Worm (Caenorhabditis elegans) whole organism, L4 larva: ENCODE measurements around the gene Y66A7A.4.

ENCODE experiments used
- F10B5.3 ChIP-seq: sonication (generic microtip); optimal IDR thresholded peaks from 2 replicates; lab custom pipeline; 2016; ENCODE audit warnings: mild to moderate bottlenecking, missing genetic modification characterization, missing compliant biosample characterization
- F26F4.8 ChIP-seq: fragments of 200-800 bp; sonication (Bioruptor generic); conservative IDR thresholded peaks from 2 replicates; pipeline ENCODE4 v1.3.6; 2022; ENCODE audit warnings: missing genetic modification characterization, missing compliant biosample characterization
- F49E8.2 ChIP-seq: sonication (generic microtip); optimal IDR thresholded peaks from 2 replicates; lab custom pipeline; 2016; ENCODE audit warnings: missing compliant biosample characterization, mild to moderate bottlenecking, missing genetic modification characterization, borderline replicate concordance
- T26A8.4 ChIP-seq: fragments of 200-800 bp; sonication (Bioruptor generic); IDR thresholded peaks from 2 replicates; pipeline ENCODE4 v1.3.6; 2022; ENCODE audit warnings: missing genetic modification characterization, missing compliant biosample characterization
- Y5F2A.4 ChIP-seq: fragments of 200-800 bp; sonication (Bioruptor generic); optimal IDR thresholded peaks from 2 replicates; lab custom pipeline; 2018; ENCODE audit warnings: mild to moderate bottlenecking, missing genetic modification characterization, missing compliant biosample characterization
- Y75B8A.6 ChIP-seq: fragments of 200-800 bp; sonication (Bioruptor generic); IDR thresholded peaks from 2 replicates; pipeline ENCODE4 v1.3.6; 2022; ENCODE audit warnings: missing genetic modification reagents, missing genetic modification characterization, missing compliant biosample characterization
- ZK546.5 ChIP-seq, 2 experiments: sonication (generic microtip); optimal IDR thresholded peaks; 2 replicates each; lab custom pipeline; 2017; ENCODE audit warnings: missing biosample characterization in 2 of 2, missing genetic modification characterization in 2 of 2
- arid-1 ChIP-seq: fragments of 200-800 bp; sonication (Bioruptor generic); conservative IDR thresholded peaks from 2 replicates; pipeline ENCODE4 v1.3.6; 2022; ENCODE audit warnings: missing genetic modification reagents, missing genetic modification characterization, missing compliant biosample characterization
- ces-1 ChIP-seq: fragments of 150-350 bp; sonication (generic microtip); optimal IDR thresholded peaks from 4 replicates; lab custom pipeline; 2014; ENCODE audit warnings: missing biosample characterization, missing genetic modification reagents, missing genetic modification characterization
- cey-2 ChIP-seq: sonication (generic microtip); optimal IDR thresholded peaks from 3 replicates; lab custom pipeline; 2017; ENCODE audit warnings: missing genetic modification characterization, mild to moderate bottlenecking, missing compliant biosample characterization, antibody characterized with exemption, borderline replicate concordance; ENCODE audit not compliant: insufficient read depth
- dpl-1 ChIP-seq: fragments of 150-350 bp; optimal IDR thresholded peaks from 2 replicates; lab custom pipeline; 2014; ENCODE audit warnings: missing biosample characterization, missing genetic modification reagents, missing genetic modification characterization
- egl-43 ChIP-seq: fragments of 200-800 bp; sonication (Bioruptor generic); IDR thresholded peaks from 2 replicates; pipeline ENCODE4 v1.3.6; 2022; ENCODE audit warnings: missing genetic modification reagents, missing genetic modification characterization, missing compliant biosample characterization
- fos-1 ChIP-seq: fragments of 150-350 bp; optimal IDR thresholded peaks from 2 replicates; lab custom pipeline; 2014; ENCODE audit warnings: missing biosample characterization, missing genetic modification characterization
- hlh-11 ChIP-seq: fragments of 200-800 bp; sonication (Bioruptor generic); optimal IDR thresholded peaks from 2 replicates; lab custom pipeline; 2018; ENCODE audit warnings: mild to moderate bottlenecking, missing genetic modification characterization, missing compliant biosample characterization
- jun-1 ChIP-seq: fragments of 150-350 bp; optimal IDR thresholded peaks from 2 replicates; lab custom pipeline; 2014; ENCODE audit warnings: missing biosample characterization, missing genetic modification reagents, missing genetic modification characterization
- lin-13 ChIP-seq: fragments of 150-350 bp; optimal IDR thresholded peaks from 2 replicates; lab custom pipeline; 2014; ENCODE audit warnings: missing biosample characterization, missing genetic modification reagents, missing genetic modification characterization
- lin-38 ChIP-seq: fragments of 200-800 bp; sonication (Bioruptor generic); IDR thresholded peaks from 2 replicates; pipeline ENCODE4 v1.3.6; 2022; ENCODE audit warnings: missing genetic modification reagents, missing genetic modification characterization, missing compliant biosample characterization
- madf-9 ChIP-seq: fragments of 200-800 bp; sonication (Bioruptor generic); conservative IDR thresholded peaks from 2 replicates; pipeline ENCODE4 v1.3.6; 2022; ENCODE audit warnings: missing genetic modification reagents, missing genetic modification characterization, missing compliant biosample characterization
- mdt-29 ChIP-seq: fragments of 200-800 bp; sonication (Bioruptor generic); IDR thresholded peaks from 2 replicates; pipeline ENCODE4 v1.3.6; 2022; ENCODE audit warnings: missing genetic modification reagents, missing genetic modification characterization, missing compliant biosample characterization
- mep-1 ChIP-seq: fragments of 150-350 bp; sonication (generic microtip); optimal IDR thresholded peaks from 3 replicates; lab custom pipeline; 2014; ENCODE audit warnings: missing biosample characterization, missing genetic modification characterization
- mes-2 ChIP-seq: sonication (generic microtip); optimal IDR thresholded peaks from 2 replicates; lab custom pipeline; 2016; ENCODE audit warnings: missing genotype, mild to moderate bottlenecking, missing genetic modification characterization, missing compliant biosample characterization; ENCODE audit not compliant: poor library complexity, severe bottlenecking
- nhr-102 ChIP-seq: sonication (generic microtip); optimal IDR thresholded peaks from 2 replicates; lab custom pipeline; 2016; ENCODE audit warnings: mild to moderate bottlenecking, missing genetic modification characterization, moderate library complexity, missing compliant biosample characterization
- nhr-111 ChIP-seq: fragments of 200-800 bp; sonication (Bioruptor generic); optimal IDR thresholded peaks from 2 replicates; lab custom pipeline; 2018; ENCODE audit warnings: mild to moderate bottlenecking, missing genetic modification characterization, missing compliant biosample characterization
- nhr-41 ChIP-seq: fragments of 200-800 bp; sonication (Bioruptor generic); IDR thresholded peaks from 2 replicates; pipeline ENCODE4 v1.3.6; 2022; ENCODE audit warnings: missing genetic modification reagents, missing genetic modification characterization, missing compliant biosample characterization
- pha-4 ChIP-seq, 2 experiments: fragments of 150-350 bp in 1 of 2; fragments of 200-800 bp in 1 of 2; sonication (Bioruptor generic) in 1 of 2; IDR thresholded peaks in 1 of 2; optimal IDR thresholded peaks in 1 of 2; 2 replicates each; pipeline versions ENCODE4 v1.3.6 to Lab custom; 2014 to 2022; ENCODE audit warnings: missing genetic modification characterization in 2 of 2, missing genetic modification reagents in 2 of 2, missing biosample characterization in 1 of 2, missing compliant biosample characterization in 1 of 2
- snpc-1.2 ChIP-seq: fragments of 200-800 bp; sonication (Bioruptor generic); IDR thresholded peaks from 2 replicates; pipeline ENCODE4 v1.3.6; 2022; ENCODE audit warnings: missing genetic modification reagents, missing genetic modification characterization, missing compliant biosample characterization
- snpc-4 ChIP-seq: fragments of 150-350 bp; optimal IDR thresholded peaks from 2 replicates; lab custom pipeline; 2014; ENCODE audit warnings: missing biosample characterization, missing genetic modification characterization
- tag-97 ChIP-seq: fragments of 200-800 bp; sonication (Bioruptor generic); IDR thresholded peaks from 2 replicates; pipeline ENCODE4 v1.3.6; 2022; ENCODE audit warnings: missing genetic modification characterization, missing compliant biosample characterization
- unc-130 ChIP-seq: sonication (generic microtip); optimal IDR thresholded peaks from 2 replicates; lab custom pipeline; 2016; ENCODE audit warnings: missing genetic modification reagents, missing genetic modification characterization, missing compliant biosample characterization
- unc-39 ChIP-seq: sonication (generic microtip); optimal IDR thresholded peaks from 2 replicates; lab custom pipeline; 2017; ENCODE audit warnings: missing biosample characterization, missing genetic modification characterization
- zfp-3 ChIP-seq: fragments of 200-800 bp; sonication (Bioruptor generic); conservative IDR thresholded peaks from 2 replicates; pipeline ENCODE4 v1.3.6; 2022; ENCODE audit warnings: missing genetic modification reagents, missing genetic modification characterization, missing compliant biosample characterization
- ztf-11 ChIP-seq: fragments of 150-350 bp; optimal IDR thresholded peaks from 2 replicates; lab custom pipeline; 2014; ENCODE audit warnings: missing biosample characterization, missing genetic modification characterization

Gene Y66A7A.4

DNA sequence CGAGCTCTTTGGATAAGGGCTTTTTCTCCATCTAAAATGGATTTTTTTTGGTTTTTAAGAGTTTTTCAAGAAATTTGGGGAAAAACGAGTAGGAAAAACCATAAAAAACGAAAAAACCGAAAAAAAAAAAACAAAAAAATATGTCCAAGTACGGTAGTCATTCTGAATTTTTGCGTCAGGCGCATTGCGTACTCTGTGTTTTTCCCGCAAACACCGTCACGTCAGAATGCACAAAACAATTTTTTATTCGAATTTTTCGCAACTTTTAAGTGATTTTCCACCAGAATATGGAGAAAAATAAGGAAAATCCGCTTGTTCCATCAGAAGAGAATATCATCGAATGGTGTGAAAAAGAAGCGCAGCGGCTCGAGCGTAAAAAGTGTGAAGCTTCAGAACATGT is 31.0 kb upstream of the Y66A7A.4 start, which contains the start of the genes Y66D12A.6 and ceh-92:
Gene Y66D12A.6, minus strand, starts transcription at position 31 of the 400 bp plus-strand sequence.
Gene ceh-92, plus strand, starts transcription at position 229 of the 400 bp plus-strand sequence.
- TF ChIP-seq unc-130 (GFP tag; lab: Kevin White, UChicago) (peak; percentile 16), dpl-1 (GFP tag; lab: Kevin White, UChicago) (no peak), ces-1 (GFP tag; lab: Kevin White, UChicago) (no peak), pha-4 (GFP tag; IDR thresholded peaks at IDR 0.05; lab: Robert Waterston, UW) (no peak), pha-4 (tag; optimal IDR thresholded peaks at IDR 0.05; lab: Kevin White, UChicago) (no peak), lin-38 (GFP tag; lab: Robert Waterston, UW) (peak; percentile 57), nhr-102 (tag; lab: Kevin White, UChicago) (no peak), snpc-1.2 (peak; percentile 49; the same call in 1 of the 2 replicates), F49E8.2 (tag; lab: Kevin White, UChicago) (peak; percentile 10)

DNA sequence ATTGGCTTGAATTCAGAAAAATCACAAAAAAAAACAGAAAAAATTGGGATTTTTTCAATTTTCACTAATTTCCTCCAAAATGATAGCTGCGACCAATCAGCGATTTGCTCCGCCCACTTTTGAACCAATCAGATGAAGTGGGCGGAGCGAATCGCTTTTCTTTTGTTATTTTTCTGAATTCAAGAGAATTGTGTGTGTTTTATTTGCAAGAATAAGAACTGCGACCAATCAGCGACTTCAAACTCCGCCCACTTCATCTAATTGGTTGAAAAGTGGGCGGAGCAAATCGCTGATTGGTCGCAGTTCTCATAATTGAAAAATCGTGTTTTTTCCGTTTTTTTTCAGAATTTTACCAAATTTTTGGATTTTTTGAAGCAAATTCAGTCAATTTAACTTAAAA is 29.8 kb upstream of the Y66A7A.4 start:
- TF ChIP-seq fos-1 (tag; lab: Kevin White, UChicago) (no peak), F10B5.3 (tag; lab: Kevin White, UChicago) (no peak), tag-97 (GFP tag; lab: Robert Waterston, UW) (no peak), cey-2 (tag; lab: Kevin White, UChicago) (no peak), ZK546.5 (tag; optimal IDR thresholded peaks at IDR 0.05; lab: Kevin White, UChicago) (no peak)

DNA sequence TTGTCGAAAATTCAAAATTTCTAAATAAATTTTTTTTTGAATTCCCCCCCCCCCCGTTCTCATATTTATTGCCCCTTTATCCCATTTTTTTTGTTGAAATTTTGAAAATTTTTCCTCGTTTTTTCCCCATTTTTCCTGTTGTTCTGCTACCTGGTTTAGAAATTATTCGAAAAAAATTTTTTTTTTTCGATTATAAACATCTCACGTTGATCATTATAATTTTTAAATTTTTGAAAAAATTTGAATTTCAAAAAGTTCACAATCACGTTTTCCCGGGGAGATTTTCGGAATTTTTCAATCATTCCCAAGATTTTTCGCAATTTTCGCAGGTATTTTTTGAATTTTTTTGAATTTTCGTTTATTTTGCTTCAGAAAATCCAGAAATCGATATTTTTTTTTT is 23.5 kb upstream of the Y66A7A.4 start, which contains the start of gene Y66D12A.3:
Gene Y66D12A.3, plus strand, starts transcription at position 301 of the 400 bp plus-strand sequence.
- TF ChIP-seq ztf-11, result no peak
- TF ChIP-seq mes-2 (tag; lab: Kevin White, UChicago), result no peak
- no peak for TF ChIP-seq F26F4.8 (GFP tag; lab: Robert Waterston, UW)
- no peak for TF ChIP-seq Y5F2A.4 (GFP tag; lab: Kevin White, UChicago)
- no peak for TF ChIP-seq fos-1 (tag; lab: Kevin White, UChicago)

DNA sequence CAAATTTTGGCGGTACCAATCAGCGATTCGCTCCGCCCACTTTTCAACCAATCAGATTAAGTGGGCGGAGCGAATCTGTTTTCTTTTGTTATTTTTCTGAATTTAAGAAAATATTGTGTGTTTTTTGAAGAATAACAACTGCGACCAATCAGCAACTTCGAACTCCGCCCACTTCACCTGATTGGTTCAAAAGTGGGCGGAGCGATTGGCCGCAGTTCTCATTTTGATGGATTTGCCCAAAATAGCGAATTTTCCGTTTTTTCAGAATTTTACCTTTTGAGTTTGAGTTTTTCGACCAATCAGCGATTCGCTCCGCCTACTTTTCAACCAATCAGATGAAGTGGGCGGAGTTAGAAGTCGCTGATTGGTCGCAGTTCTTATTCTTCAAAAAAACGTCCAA is 23.1 kb upstream of the Y66A7A.4 start:
- TF ChIP-seq F49E8.2 (tag; lab: Kevin White, UChicago), result no peak
- no peak for TF ChIP-seq Y75B8A.6 (GFP tag; lab: Robert Waterston, UW)
- no peak for TF ChIP-seq snpc-4 (tag; lab: Kevin White, UChicago)
- TF ChIP-seq arid-1 (GFP tag; lab: Robert Waterston, UW), result no peak
- TF ChIP-seq mdt-29 (GFP tag; lab: Robert Waterston, UW), result no peak
- no peak for TF ChIP-seq T26A8.4 (GFP tag; lab: Robert Waterston, UW)
- no peak for TF ChIP-seq zfp-3
- no peak for TF ChIP-seq lin-13 (GFP tag; lab: Kevin White, UChicago)
- no peak for TF ChIP-seq jun-1 (tag; lab: Kevin White, UChicago)
- TF ChIP-seq nhr-111 (GFP tag; lab: Kevin White, UChicago), result no peak
- TF ChIP-seq nhr-41, result no peak
- no peak for TF ChIP-seq madf-9 (GFP tag; lab: Robert Waterston, UW)
- TF ChIP-seq mep-1, result no peak
- no peak for TF ChIP-seq unc-39
- TF ChIP-seq egl-43 (GFP tag; lab: Robert Waterston, UW), result no peak

DNA sequence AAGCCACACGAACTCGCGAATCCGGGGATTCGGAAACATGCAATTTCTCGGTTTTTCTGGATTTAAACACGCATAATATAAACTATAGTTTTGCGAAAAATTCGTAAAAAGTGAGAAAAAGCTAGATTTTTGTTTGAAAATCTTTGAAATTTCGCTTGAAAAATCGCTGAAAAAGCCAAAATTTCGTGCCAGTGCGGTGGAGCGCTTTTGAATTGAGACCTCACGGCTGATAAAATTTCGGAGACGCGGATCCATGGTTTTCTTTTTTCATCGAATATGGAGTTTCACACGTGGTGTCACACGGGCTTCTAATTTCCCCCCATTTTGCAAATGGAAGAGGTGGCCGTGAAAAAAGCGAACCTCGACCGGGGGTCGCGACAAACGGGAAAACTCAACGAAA is 22.2 kb upstream of the Y66A7A.4 start:
- peak; percentile 80 for TF ChIP-seq lin-38 (GFP tag; lab: Robert Waterston, UW)
- no peak for TF ChIP-seq hlh-11
